Fruit fly (Drosophila melanogaster) whole organism, embryonic: Measurements from ENCODE around the gene CG13074.
A peak's percentile ranks its signal among the peaks of the same experiment; 100 is the strongest.

Source experiments
- Blimp-1 ChIP-seq: fragments of 200-800 bp; sonication (Bioruptor generic); optimal IDR thresholded peaks from 3 replicates; lab custom pipeline; 2018; ENCODE audit warnings: missing biosample characterization, missing genetic modification characterization, mild to moderate bottlenecking, moderate library complexity, missing genetic modification reagents
- CG10431 ChIP-seq: fragments of 200-800 bp; sonication (Bioruptor generic); optimal IDR thresholded peaks from 3 replicates; lab custom pipeline; 2018; ENCODE audit warnings: missing biosample characterization, mild to moderate bottlenecking, missing genetic modification characterization
- CG10462 ChIP-seq: fragments of 200-800 bp; sonication (Bioruptor generic); optimal IDR thresholded peaks from 2 replicates; lab custom pipeline; 2016; ENCODE audit warnings: missing biosample characterization, missing genetic modification characterization
- CG10959 ChIP-seq: fragments of 200-800 bp; sonication (Bioruptor generic); IDR thresholded peaks from 2 replicates; pipeline ENCODE4 v1.3.6; 2022; ENCODE audit warnings: missing biosample characterization, missing genetic modification characterization
- CG12104 ChIP-seq: fragments of 200-800 bp; sonication (Bioruptor generic); optimal IDR thresholded peaks from 3 replicates; lab custom pipeline; 2016; ENCODE audit warnings: missing biosample characterization, missing genetic modification characterization
- CG12391 ChIP-seq: fragments of 200-800 bp; sonication (Bioruptor generic); optimal IDR thresholded peaks from 3 replicates; lab custom pipeline; 2018; ENCODE audit warnings: missing biosample characterization, mild to moderate bottlenecking, missing genetic modification characterization, moderate library complexity
- CG15269 ChIP-seq: fragments of 200-800 bp; sonication (Bioruptor generic); optimal IDR thresholded peaks from 2 replicates; lab custom pipeline; 2018; ENCODE audit warnings: missing biosample characterization, mild to moderate bottlenecking, missing genetic modification characterization, moderate library complexity
- CG1647 ChIP-seq: fragments of 200-800 bp; sonication (Bioruptor generic); optimal IDR thresholded peaks from 3 replicates; lab custom pipeline; 2016; ENCODE audit warnings: missing biosample characterization, missing genetic modification characterization
- CG16779 ChIP-seq: fragments of 200-800 bp; sonication (Bioruptor generic); IDR thresholded peaks from 2 replicates; pipeline ENCODE4 v1.3.6; 2022; ENCODE audit warnings: missing biosample characterization, missing genetic modification characterization
- CG17612 ChIP-seq: fragments of 200-800 bp; sonication (Bioruptor generic); IDR thresholded peaks from 2 replicates; pipeline ENCODE4 v1.3.6; 2022; ENCODE audit warnings: missing biosample characterization, missing genetic modification characterization
- CG17802 ChIP-seq: fragments of 200-800 bp; sonication (Bioruptor generic); optimal IDR thresholded peaks from 2 replicates; lab custom pipeline; 2018; ENCODE audit warnings: missing biosample characterization, mild to moderate bottlenecking, missing genetic modification characterization, moderate library complexity
- CG18011 ChIP-seq: fragments of 200-800 bp; sonication (Bioruptor generic); optimal IDR thresholded peaks from 2 replicates; lab custom pipeline; 2017; ENCODE audit warnings: missing biosample characterization, missing genetic modification characterization, mild to moderate bottlenecking, moderate library complexity, missing genotype
- CG31441 ChIP-seq: fragments of 200-800 bp; sonication (Bioruptor generic); IDR thresholded peaks from 2 replicates; pipeline ENCODE4 v1.3.6; 2022; ENCODE audit warnings: missing biosample characterization, missing genetic modification characterization
- CG4424 ChIP-seq: fragments of 200-800 bp; sonication (Bioruptor generic); optimal IDR thresholded peaks from 3 replicates; lab custom pipeline; 2016; ENCODE audit warnings: missing biosample characterization, missing genetic modification characterization
- CG4707 ChIP-seq: fragments of 200-800 bp; sonication (Bioruptor generic); optimal IDR thresholded peaks from 2 replicates; lab custom pipeline; 2018; ENCODE audit warnings: missing biosample characterization, mild to moderate bottlenecking, missing genetic modification characterization, moderate library complexity
- CG6175 ChIP-seq: fragments of 200-800 bp; sonication (Bioruptor generic); IDR thresholded peaks from 3 replicates; pipeline ENCODE4 v1.3.6; 2022; ENCODE audit warnings: missing biosample characterization, missing genetic modification characterization
- CG7372 ChIP-seq: fragments of 200-800 bp; sonication (Bioruptor generic); IDR thresholded peaks from 2 replicates; pipeline ENCODE4 v1.3.6; 2022; ENCODE audit warnings: missing biosample characterization, missing genetic modification characterization
- CG7839 ChIP-seq: fragments of 200-800 bp; sonication (Bioruptor generic); optimal IDR thresholded peaks from 3 replicates; lab custom pipeline; 2018; ENCODE audit warnings: missing biosample characterization, mild to moderate bottlenecking, missing genetic modification characterization, moderate library complexity
- CG8388 ChIP-seq: fragments of 200-800 bp; sonication (Bioruptor generic); optimal IDR thresholded peaks from 2 replicates; lab custom pipeline; 2019; ENCODE audit warnings: missing biosample characterization, mild to moderate bottlenecking, missing genetic modification characterization, moderate library complexity
- CG9932 ChIP-seq: fragments of 200-800 bp; sonication (Bioruptor generic); IDR thresholded peaks from 2 replicates; pipeline ENCODE4 v1.3.6; 2022; ENCODE audit warnings: missing biosample characterization, missing genetic modification characterization
- CHES-1-like ChIP-seq: fragments of 200-800 bp; sonication (Bioruptor generic); optimal IDR thresholded peaks from 2 replicates; lab custom pipeline; 2016; ENCODE audit warnings: missing biosample characterization, missing genetic modification characterization
- Dref ChIP-seq: fragments of 200-800 bp; sonication (Bioruptor generic); IDR thresholded peaks from 2 replicates; pipeline ENCODE4 v1.3.6; 2022; ENCODE audit warnings: missing biosample characterization, missing genetic modification characterization
- Ets97D ChIP-seq: fragments of 200-800 bp; sonication (Bioruptor generic); optimal IDR thresholded peaks from 3 replicates; lab custom pipeline; 2016; ENCODE audit warnings: missing biosample characterization, missing genetic modification characterization
- Fer2 ChIP-seq: fragments of 200-800 bp; sonication (Bioruptor generic); optimal IDR thresholded peaks from 2 replicates; lab custom pipeline; 2018; ENCODE audit warnings: missing biosample characterization, mild to moderate bottlenecking, missing genetic modification characterization, moderate library complexity
- Jarid2 ChIP-seq: fragments of 200-800 bp; sonication (Bioruptor generic); optimal IDR thresholded peaks from 3 replicates; lab custom pipeline; 2017; ENCODE audit warnings: mild to moderate bottlenecking, missing biosample characterization, missing genetic modification reagents, missing genetic modification characterization
- MBD-R2 ChIP-seq: fragments of 200-800 bp; sonication (Bioruptor generic); IDR thresholded peaks from 2 replicates; pipeline ENCODE4 v1.3.6; 2022; ENCODE audit warnings: missing biosample characterization, missing genetic modification characterization
- Oaz ChIP-seq: fragments of 200-800 bp; sonication (Bioruptor generic); IDR thresholded peaks from 2 replicates; pipeline ENCODE4 v1.3.6; 2022; ENCODE audit warnings: missing biosample characterization, missing genetic modification characterization
- Scr ChIP-seq: fragments of 200-800 bp; sonication (Bioruptor generic); IDR thresholded peaks from 2 replicates; pipeline ENCODE4 v1.3.6; 2022; ENCODE audit warnings: missing biosample characterization, missing genetic modification characterization; ENCODE audit not compliant: partially characterized antibody
- Sry-β ChIP-seq: fragments of 200-800 bp; sonication (Bioruptor generic); optimal IDR thresholded peaks from 2 replicates; lab custom pipeline; 2018; ENCODE audit warnings: missing biosample characterization, mild to moderate bottlenecking, missing genetic modification characterization, moderate library complexity
- Xrp1 ChIP-seq: fragments of 200-800 bp; sonication (Bioruptor generic); IDR thresholded peaks from 2 replicates; pipeline ENCODE4 v1.3.6; 2022; ENCODE audit warnings: missing biosample characterization, missing genetic modification characterization
- al ChIP-seq: fragments of 200-800 bp; sonication (Bioruptor generic); IDR thresholded peaks from 2 replicates; pipeline ENCODE4 v1.3.6; 2022; ENCODE audit warnings: missing biosample characterization, missing genetic modification characterization
- bbx ChIP-seq: fragments of 200-800 bp; sonication (Bioruptor generic); IDR thresholded peaks from 2 replicates; pipeline ENCODE4 v1.3.6; 2022; ENCODE audit warnings: missing biosample characterization, missing genetic modification characterization; ENCODE audit not compliant: partially characterized antibody
- bcd ChIP-seq: fragments of 200-800 bp; sonication (Bioruptor generic); optimal IDR thresholded peaks from 2 replicates; lab custom pipeline; 2017; ENCODE audit warnings: missing biosample characterization, mild to moderate bottlenecking, missing genetic modification characterization
- bowl ChIP-seq: fragments of 200-800 bp; sonication (Bioruptor generic); IDR thresholded peaks from 2 replicates; pipeline ENCODE4 v1.3.6; 2022; ENCODE audit warnings: missing biosample characterization, missing genetic modification characterization
- chif ChIP-seq, 2 experiments: fragments of 200-800 bp; sonication (Bioruptor generic); optimal IDR thresholded peaks; 3 replicates each; lab custom pipeline; 2016; ENCODE audit warnings: missing biosample characterization in 2 of 2, missing genetic modification characterization in 2 of 2
- chm ChIP-seq: fragments of 200-800 bp; sonication (Bioruptor generic); IDR thresholded peaks from 2 replicates; pipeline ENCODE4 v1.3.6; 2022; ENCODE audit warnings: missing biosample characterization, missing genetic modification characterization
- crp ChIP-seq, 2 experiments: fragments of 200-800 bp; sonication (Bioruptor generic); optimal IDR thresholded peaks; 2 replicates in 1 of 2; 3 replicates in 1 of 2; lab custom pipeline; 2017; ENCODE audit warnings: missing biosample characterization in 2 of 2, missing genetic modification characterization in 2 of 2, mild to moderate bottlenecking in 1 of 2, moderate library complexity in 1 of 2
- ewg ChIP-seq: fragments of 200-800 bp; sonication (Bioruptor generic); optimal IDR thresholded peaks from 3 replicates; lab custom pipeline; 2017; ENCODE audit warnings: mild to moderate bottlenecking, missing biosample characterization, missing genetic modification reagents, missing genetic modification characterization
- gcm2 ChIP-seq: fragments of 200-800 bp; sonication (Bioruptor generic); optimal IDR thresholded peaks from 2 replicates; lab custom pipeline; 2016; ENCODE audit warnings: missing biosample characterization, missing genetic modification characterization
- gem ChIP-seq: fragments of 200-800 bp; sonication (Bioruptor generic); optimal IDR thresholded peaks from 2 replicates; lab custom pipeline; 2019; ENCODE audit warnings: missing biosample characterization, mild to moderate bottlenecking, missing genetic modification characterization, moderate library complexity
- her ChIP-seq: fragments of 200-800 bp; sonication (Bioruptor generic); optimal IDR thresholded peaks from 2 replicates; lab custom pipeline; 2016; ENCODE audit warnings: missing biosample characterization, missing genetic modification characterization
- kay ChIP-seq: fragments of 200-800 bp; sonication (Bioruptor generic); optimal IDR thresholded peaks from 2 replicates; lab custom pipeline; 2016; ENCODE audit warnings: missing biosample characterization, missing genetic modification characterization
- sna ChIP-seq: fragments of 200-800 bp; sonication (Bioruptor generic); IDR thresholded peaks from 2 replicates; pipeline ENCODE4 v1.3.6; 2022; ENCODE audit warnings: missing biosample characterization, missing genetic modification characterization; ENCODE audit not compliant: partially characterized antibody
- tap ChIP-seq: fragments of 200-800 bp; optimal IDR thresholded peaks from 3 replicates; lab custom pipeline; 2019; ENCODE audit warnings: missing biosample characterization, mild to moderate bottlenecking, missing genetic modification characterization, moderate library complexity
- tin ChIP-seq: fragments of 200-800 bp; sonication (Bioruptor generic); optimal IDR thresholded peaks from 3 replicates; lab custom pipeline; 2016; ENCODE audit warnings: missing biosample characterization, missing genetic modification characterization
- tna ChIP-seq: fragments of 200-800 bp; sonication (Bioruptor generic); IDR thresholded peaks from 2 replicates; pipeline ENCODE4 v1.3.6; 2022; ENCODE audit warnings: missing biosample characterization, missing genetic modification characterization; ENCODE audit not compliant: partially characterized antibody
- vvl ChIP-seq: fragments of 200-800 bp; sonication (Bioruptor generic); IDR thresholded peaks from 2 replicates; pipeline ENCODE4 v1.3.6; 2022; ENCODE audit warnings: missing biosample characterization, missing genetic modification characterization
- zen2 ChIP-seq: fragments of 200-800 bp; sonication (Bioruptor generic); IDR thresholded peaks from 3 replicates; pipeline ENCODE4 v1.3.6; 2022; ENCODE audit warnings: missing biosample characterization, missing genetic modification characterization; ENCODE audit not compliant: partially characterized antibody

The CG13074 gene

DNA sequence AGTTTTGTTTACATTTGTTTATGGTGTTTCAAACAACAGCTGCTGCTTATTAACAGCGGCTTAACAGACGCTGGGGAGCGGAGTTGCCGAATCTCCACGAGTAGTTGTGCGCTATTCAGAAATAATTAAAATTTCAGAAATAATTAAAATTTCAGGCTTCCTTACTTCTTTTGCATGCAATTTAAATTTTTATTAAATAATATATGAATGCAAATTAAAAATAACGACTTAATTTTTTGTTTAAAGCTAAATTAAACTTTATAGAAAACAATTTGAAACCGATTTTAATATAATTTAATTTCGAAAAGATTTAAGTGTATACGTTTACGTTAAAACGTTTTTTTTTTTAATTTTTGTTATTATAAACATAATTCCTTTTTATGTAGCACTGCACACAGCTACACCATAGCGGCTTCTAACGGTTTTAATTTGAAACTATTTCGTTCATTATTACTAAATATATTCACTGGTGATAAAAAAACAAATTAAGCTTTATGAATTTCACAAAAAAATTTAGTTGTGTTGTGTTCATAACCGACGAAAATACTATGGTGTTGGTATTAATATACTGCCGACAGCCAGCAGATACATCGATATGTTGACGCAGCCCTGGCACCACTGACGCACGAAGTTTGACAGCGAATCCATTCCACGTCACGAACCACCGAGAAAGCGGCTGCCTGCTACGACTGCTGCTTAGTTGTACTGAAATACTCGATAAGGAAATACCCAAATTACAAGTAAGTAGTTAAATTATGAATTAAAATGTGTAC is 31.9 kb upstream of the CG13074 start, which contains the start of gene SsRbeta (continued):
- TF ChIP-seq MBD-R2 (GFP tag; lab: Robert Waterston, UW) (peak; percentile 53), zen2 (GFP tag; lab: Robert Waterston, UW) (no peak; the same call in 2 of the 3 replicates), gcm2 (GFP tag; lab: Kevin White, UChicago) (no peak), chm (peak; percentile 68), CG9932 (GFP tag; lab: Robert Waterston, UW) (peak; percentile 76), chif (GFP tag; optimal IDR thresholded peaks at IDR 0.05; lab: Kevin White, UChicago) (no peak), Xrp1 (GFP tag; lab: Robert Waterston, UW) (peak; percentile 56), bowl (GFP tag; lab: Robert Waterston, UW) (no peak), CG17802 (tag; lab: Kevin White, UChicago) (no peak), Dref (peak; percentile 72), CG4707 (GFP tag; lab: Kevin White, UChicago) (peak; percentile 41), CG31441 (GFP tag; lab: Robert Waterston, UW) (peak; percentile 65), tin (GFP tag; lab: Kevin White, UChicago) (peak; percentile 26), CG18011 (GFP tag; lab: Kevin White, UChicago) (peak; percentile 94), CG17612 (GFP tag; lab: Robert Waterston, UW) (peak; percentile 37; the same call in 1 of the 2 replicates), tna (GFP tag; lab: Robert Waterston, UW) (peak; percentile 37; the same call in 1 of the 2 replicates), gem (peak; percentile 63), CG7372 (GFP tag; lab: Robert Waterston, UW) (peak; percentile 58), CG16779 (GFP tag; lab: Robert Waterston, UW) (peak; percentile 46; the same call in 1 of the 2 replicates), Oaz (GFP tag; lab: Robert Waterston, UW) (no peak), Sry-β (GFP tag; lab: Kevin White, UChicago) (peak; percentile 61), Fer2 (peak; percentile 26), tap (tag; lab: Kevin White, UChicago) (no peak), Jarid2 (GFP tag; lab: Kevin White, UChicago) (peak; percentile 37), kay (GFP tag; lab: Kevin White, UChicago) (peak; percentile 28), CG10431 (GFP tag; lab: Kevin White, UChicago) (peak; percentile 26), Scr (GFP tag; lab: Robert Waterston, UW) (peak; percentile 72), CG1647 (GFP tag; lab: Kevin White, UChicago) (no peak), bbx (GFP tag; lab: Robert Waterston, UW) (peak; percentile 83), her (GFP tag; lab: Kevin White, UChicago) (no peak), al (GFP tag; lab: Robert Waterston, UW) (0 out of 2 replicates have a peak, but pooled peaks have one; percentile 3), ewg (GFP tag; lab: Kevin White, UChicago) (peak; percentile 36), CG8388 (peak; percentile 4), Blimp-1 (GFP tag; lab: Kevin White, UChicago) (peak; percentile 49), CHES-1-like (GFP tag; lab: Kevin White, UChicago) (peak; percentile 60), CG10959 (GFP tag; lab: Robert Waterston, UW) (no peak), CG4424 (GFP tag; lab: Kevin White, UChicago) (peak; percentile 48), CG12104 (GFP tag; lab: Kevin White, UChicago) (peak; percentile 45), crp (GFP tag; optimal IDR thresholded peaks at IDR 0.05; lab: Kevin White, UChicago) (peak in 1 of 2 experiments; percentile 49), CG6175 (GFP tag; lab: Robert Waterston, UW) (no peak), bcd (no peak), CG7839 (tag; lab: Kevin White, UChicago) (peak; percentile 9), Ets97D (peak; percentile 88), sna (GFP tag; lab: Robert Waterston, UW) (peak; percentile 51), CG15269 (tag; lab: Kevin White, UChicago) (peak; percentile 36), vvl (GFP tag; lab: Robert Waterston, UW) (peak; percentile 32), CG10462 (GFP tag; lab: Kevin White, UChicago) (no peak), CG12391 (tag; lab: Kevin White, UChicago) (peak; percentile 32)
